Worm (Caenorhabditis elegans) whole organism, L3 larva: ENCODE results near the gene F45D3.2.

ENCODE experiments used
- R02D3.7 ChIP-seq: fragments of 150-350 bp; optimal IDR thresholded peaks from 2 replicates; lab custom pipeline; 2014; ENCODE audit warnings: missing biosample characterization, missing genetic modification characterization
- ZK546.5 ChIP-seq: sonication (generic microtip); optimal IDR thresholded peaks from 2 replicates; lab custom pipeline; 2017; ENCODE audit warnings: missing biosample characterization, missing genetic modification characterization
- aly-2 ChIP-seq: fragments of 150-350 bp; optimal IDR thresholded peaks from 2 replicates; lab custom pipeline; 2014; ENCODE audit warnings: missing biosample characterization, missing genetic modification characterization
- ama-1 ChIP-seq: fragments of 150-350 bp; optimal IDR thresholded peaks from 2 replicates; lab custom pipeline; 2018
- ceh-16 ChIP-seq: sonication (generic microtip); optimal IDR thresholded peaks from 2 replicates; lab custom pipeline; 2017; ENCODE audit warnings: missing biosample characterization, missing genetic modification characterization
- ceh-82 ChIP-seq: fragments of 150-350 bp; optimal IDR thresholded peaks from 2 replicates; lab custom pipeline; 2014; ENCODE audit warnings: missing biosample characterization, missing genetic modification characterization
- daf-12 ChIP-seq: fragments of 150-350 bp; optimal IDR thresholded peaks from 2 replicates; lab custom pipeline; 2014; ENCODE audit warnings: missing biosample characterization, missing genetic modification reagents, missing genetic modification characterization
- egl-27 ChIP-seq: sonication (generic microtip); optimal IDR thresholded peaks from 4 replicates; lab custom pipeline; 2017; ENCODE audit warnings: missing biosample characterization, missing genetic modification reagents, missing genetic modification characterization
- elt-1 ChIP-seq: fragments of 150-350 bp; optimal IDR thresholded peaks from 2 replicates; lab custom pipeline; 2014; ENCODE audit warnings: missing biosample characterization, missing genetic modification characterization
- elt-2 ChIP-seq: sonication (generic microtip); optimal IDR thresholded peaks from 2 replicates; lab custom pipeline; 2016; ENCODE audit warnings: missing genetic modification reagents, mild to moderate bottlenecking, missing genetic modification characterization, missing compliant biosample characterization
- elt-3 ChIP-seq, 3 experiments: fragments of 150-350 bp in 1 of 3; sonication (generic microtip) in 2 of 3; optimal IDR thresholded peaks; 2 replicates in 2 of 3; 4 replicates in 1 of 3; lab custom pipeline; 2014 to 2017; ENCODE audit warnings: missing biosample characterization in 3 of 3, missing genetic modification characterization in 3 of 3
- fkh-10 ChIP-seq: sonication (generic microtip); optimal IDR thresholded peaks from 2 replicates; lab custom pipeline; 2017; ENCODE audit warnings: missing biosample characterization, missing genetic modification reagents, missing genetic modification characterization
- fkh-2 ChIP-seq: fragments of 150-350 bp; optimal IDR thresholded peaks from 2 replicates; lab custom pipeline; 2014; ENCODE audit warnings: missing biosample characterization, missing genetic modification reagents, missing genetic modification characterization
- fos-1 ChIP-seq: fragments of 150-350 bp; optimal IDR thresholded peaks from 2 replicates; lab custom pipeline; 2014; ENCODE audit warnings: missing biosample characterization, missing genetic modification characterization
- hmg-11 ChIP-seq: sonication (generic microtip); optimal IDR thresholded peaks from 2 replicates; lab custom pipeline; 2016; ENCODE audit warnings: missing genetic modification characterization, missing compliant biosample characterization
- lin-15B ChIP-seq: fragments of 150-350 bp; optimal IDR thresholded peaks from 2 replicates; lab custom pipeline; 2014; ENCODE audit warnings: missing biosample characterization, missing genetic modification characterization
- lin-39 ChIP-seq: fragments of 150-350 bp; optimal IDR thresholded peaks from 2 replicates; lab custom pipeline; 2018; ENCODE audit warnings: missing biosample characterization, missing genetic modification reagents, missing genetic modification characterization
- mdl-1 ChIP-seq: fragments of 150-350 bp; optimal IDR thresholded peaks from 2 replicates; lab custom pipeline; 2014; ENCODE audit warnings: missing biosample characterization, missing genetic modification characterization
- nhr-11 ChIP-seq: fragments of 150-350 bp; optimal IDR thresholded peaks from 2 replicates; lab custom pipeline; 2014; ENCODE audit warnings: missing biosample characterization, missing genetic modification characterization
- nhr-23 ChIP-seq: fragments of 150-350 bp; optimal IDR thresholded peaks from 2 replicates; lab custom pipeline; 2014; ENCODE audit warnings: missing biosample characterization, missing genetic modification reagents, missing genetic modification characterization
- nhr-25 ChIP-seq: sonication (generic microtip); optimal IDR thresholded peaks from 2 replicates; lab custom pipeline; 2017; ENCODE audit warnings: missing biosample characterization, missing genetic modification characterization
- nhr-28 ChIP-seq: fragments of 150-350 bp; optimal IDR thresholded peaks from 2 replicates; lab custom pipeline; 2014; ENCODE audit warnings: missing biosample characterization, missing genetic modification characterization
- nhr-43 ChIP-seq: sonication (generic microtip); optimal IDR thresholded peaks from 2 replicates; lab custom pipeline; 2016; ENCODE audit warnings: mild to moderate bottlenecking, missing genetic modification characterization, missing compliant biosample characterization; ENCODE audit not compliant: poor library complexity, severe bottlenecking
- nhr-67 ChIP-seq: fragments of 150-350 bp; optimal IDR thresholded peaks from 2 replicates; lab custom pipeline; 2014; ENCODE audit warnings: missing biosample characterization, missing genetic modification characterization
- nhr-76 ChIP-seq: fragments of 150-350 bp; sonication (generic microtip); optimal IDR thresholded peaks from 5 replicates; lab custom pipeline; 2014; ENCODE audit warnings: missing biosample characterization, missing genetic modification characterization
- pha-4 ChIP-seq: fragments of 150-350 bp; optimal IDR thresholded peaks from 2 replicates; lab custom pipeline; 2014; ENCODE audit warnings: missing biosample characterization, missing genetic modification reagents, missing genetic modification characterization
- sea-2 ChIP-seq: fragments of 150-350 bp; sonication (generic microtip); optimal IDR thresholded peaks from 4 replicates; lab custom pipeline; 2014; ENCODE audit warnings: missing biosample characterization, missing genetic modification reagents, missing genetic modification characterization
- skn-1 ChIP-seq: fragments of 150-350 bp; optimal IDR thresholded peaks from 2 replicates; lab custom pipeline; 2014; ENCODE audit warnings: missing biosample characterization, missing genetic modification characterization
- snpc-4 ChIP-seq: fragments of 150-350 bp; optimal IDR thresholded peaks from 2 replicates; lab custom pipeline; 2014; ENCODE audit warnings: missing biosample characterization, missing genetic modification characterization
- unc-39 ChIP-seq: sonication (generic microtip); optimal IDR thresholded peaks from 4 replicates; lab custom pipeline; 2017; ENCODE audit warnings: missing biosample characterization, missing genetic modification characterization
- unc-62 ChIP-seq: fragments of 150-350 bp; sonication (generic microtip); optimal IDR thresholded peaks from 4 replicates; lab custom pipeline; 2014; ENCODE audit warnings: missing biosample characterization, missing genetic modification reagents, missing genetic modification characterization
- zag-1 ChIP-seq: fragments of 150-350 bp; optimal IDR thresholded peaks from 2 replicates; lab custom pipeline; 2014; ENCODE audit warnings: missing biosample characterization, missing genetic modification characterization
- ztf-4 ChIP-seq: fragments of 150-350 bp; optimal IDR thresholded peaks from 2 replicates; lab custom pipeline; 2014; ENCODE audit warnings: missing biosample characterization, missing genetic modification characterization

The F45D3.2 gene

DNA sequence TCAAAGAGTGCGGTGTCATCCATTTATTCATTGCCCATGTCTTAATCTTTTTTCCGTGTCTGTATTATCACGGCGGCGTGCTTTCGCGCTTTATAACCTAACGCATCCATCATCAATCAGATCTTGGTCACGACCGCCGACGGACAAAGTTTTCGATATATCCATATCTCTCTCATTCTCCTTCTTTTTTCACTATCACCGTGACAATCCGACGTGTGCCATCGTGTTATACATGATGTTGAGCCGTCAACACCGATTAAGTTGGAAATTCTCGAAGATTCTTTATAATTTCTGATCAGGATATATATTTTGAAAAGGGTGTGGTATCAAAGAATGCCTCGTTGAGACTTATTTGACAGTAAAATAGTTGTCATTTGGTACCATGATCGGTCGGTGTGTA lies 16.1 kb downstream of the F45D3.2 start:
- TF ChIP-seq elt-3 (tag; optimal IDR thresholded peaks at IDR 0.05; lab: Kevin White, UChicago) (peak in 1 of 3 experiments; percentile 70), ceh-16 (tag; lab: Kevin White, UChicago) (no peak), zag-1 (tag; lab: Kevin White, UChicago) (no peak), ama-1 (lab: Kevin White, UChicago) (peak; percentile 67), nhr-25 (tag; lab: Kevin White, UChicago) (peak; percentile 30), nhr-43 (tag; lab: Kevin White, UChicago) (peak; percentile 25), fos-1 (tag; lab: Kevin White, UChicago) (no peak), nhr-23 (tag; lab: Kevin White, UChicago) (peak; percentile 18)

DNA sequence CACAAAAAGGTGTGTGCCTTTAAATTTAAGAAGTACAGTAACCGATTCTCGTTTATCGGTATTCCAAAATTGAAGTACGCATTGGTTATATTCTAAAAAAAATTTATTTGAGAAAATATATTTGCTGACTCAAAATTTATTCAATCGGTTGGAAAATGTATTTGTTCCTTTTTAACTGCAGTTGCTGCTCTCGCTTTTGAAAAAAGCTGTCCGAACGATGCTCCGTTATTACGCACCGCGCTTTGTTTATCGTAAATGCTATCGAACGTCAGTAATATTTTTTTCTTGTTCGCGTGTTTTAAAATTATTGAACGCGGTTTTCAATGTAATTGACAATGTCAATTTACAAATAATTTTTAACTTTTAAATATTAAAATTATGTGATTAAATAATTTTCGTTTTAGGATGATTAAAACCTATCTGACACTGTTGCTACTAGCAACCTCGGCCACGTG lies 19.5 kb downstream of the F45D3.2 start, which contains the start of gene sel-1:
Gene sel-1 (plus strand): TSS at position 405 of the 455 bp plus-strand sequence.
- TF ChIP-seq hmg-11 (tag; lab: Kevin White, UChicago) (peak; percentile 1), nhr-76 (no peak), lin-15B (tag; lab: Kevin White, UChicago) (peak; percentile 4), R02D3.7 (tag; lab: Kevin White, UChicago) (peak; percentile 59)

DNA sequence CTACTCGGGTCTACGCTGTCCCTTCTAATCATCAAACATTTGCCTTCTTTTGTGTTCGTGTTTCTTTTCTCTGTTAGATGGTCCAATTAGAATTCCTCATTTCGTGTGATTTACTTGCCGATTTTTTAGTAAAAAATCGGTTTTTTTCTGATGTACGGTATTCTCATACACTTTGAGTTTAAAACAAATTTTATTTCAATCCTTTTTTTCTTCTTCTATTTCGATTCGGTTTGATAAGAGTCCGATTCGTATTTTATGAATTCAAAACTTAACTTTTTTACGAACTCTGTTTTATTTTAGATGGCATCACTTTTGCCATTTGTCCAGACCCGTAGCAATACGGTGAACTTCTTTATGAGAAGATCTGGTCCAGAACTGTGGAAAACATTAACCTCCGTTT lies 22.3 kb downstream of the F45D3.2 start, which contains the start of gene mrps-5:
Gene mrps-5 (plus strand): TSS at position 301 of the 400 bp plus-strand sequence.
- TF ChIP-seq fkh-2 (tag; lab: Kevin White, UChicago) (no peak), skn-1 (tag; lab: Kevin White, UChicago) (no peak), fkh-10 (no peak), nhr-28 (tag; lab: Kevin White, UChicago) (no peak), R02D3.7 (tag; lab: Kevin White, UChicago) (no peak), ZK546.5 (tag; lab: Kevin White, UChicago) (no peak), nhr-11 (no peak), nhr-25 (tag; lab: Kevin White, UChicago) (no peak), aly-2 (tag; lab: Kevin White, UChicago) (no peak), ceh-16 (tag; lab: Kevin White, UChicago) (no peak), snpc-4 (no peak)

DNA sequence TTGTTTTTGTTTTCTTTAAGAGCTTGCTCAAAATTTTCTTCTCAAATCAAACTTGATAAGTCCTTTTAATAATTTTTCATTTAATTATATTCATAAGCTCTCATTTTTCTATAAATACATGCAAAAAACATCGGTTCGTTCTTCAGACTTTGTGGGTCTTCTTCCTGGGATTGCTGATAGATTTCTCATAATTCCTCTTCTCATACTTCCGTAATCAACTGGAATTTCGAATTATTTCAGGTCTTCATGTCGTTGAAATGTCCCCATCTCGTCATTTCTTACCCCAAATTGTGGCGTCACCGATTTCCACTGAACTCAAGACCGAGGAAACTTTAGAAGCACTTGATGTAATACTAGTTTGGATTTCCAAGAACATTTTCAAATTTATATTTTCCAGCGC lies 24.1 kb downstream of the F45D3.2 start:
- TF ChIP-seq ama-1 (lab: Kevin White, UChicago) (no peak), unc-62 (GFP tag; lab: Kevin White, UChicago) (no peak), elt-2 (no peak), nhr-28 (tag; lab: Kevin White, UChicago) (no peak), nhr-76 (no peak), skn-1 (tag; lab: Kevin White, UChicago) (no peak), fos-1 (tag; lab: Kevin White, UChicago) (no peak), nhr-67 (tag; lab: Kevin White, UChicago) (no peak), nhr-11 (no peak), fkh-10 (no peak), pha-4 (tag; lab: Kevin White, UChicago) (no peak), snpc-4 (no peak), fkh-2 (tag; lab: Kevin White, UChicago) (no peak), mdl-1 (tag; lab: Kevin White, UChicago) (no peak), zag-1 (tag; lab: Kevin White, UChicago) (no peak), aly-2 (tag; lab: Kevin White, UChicago) (no peak), lin-15B (tag; lab: Kevin White, UChicago) (no peak)

DNA sequence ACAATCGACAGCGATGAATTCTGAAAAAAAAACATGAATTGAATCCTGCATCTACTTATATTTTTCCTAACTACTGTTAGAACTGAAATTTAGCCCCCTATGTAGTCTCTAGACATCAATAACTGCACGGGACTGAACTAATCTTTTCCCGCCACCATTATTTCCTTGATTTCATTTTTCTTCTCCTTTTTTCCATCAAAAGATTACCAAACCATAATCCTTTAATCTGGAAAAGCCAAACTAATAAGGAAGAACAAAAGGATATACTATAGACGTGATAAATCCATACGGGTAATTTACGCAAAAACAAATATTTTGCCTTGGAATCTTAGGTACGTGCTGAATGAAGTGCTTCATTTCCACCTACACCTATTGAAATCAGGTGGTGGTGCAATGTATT lies 26.5 kb downstream of the F45D3.2 start:
- TF ChIP-seq elt-1 (tag; lab: Kevin White, UChicago) = no peak
- TF ChIP-seq snpc-4 = no peak
- TF ChIP-seq unc-39 (tag; lab: Kevin White, UChicago) = no peak
- TF ChIP-seq nhr-76 = no peak
- no peak for TF ChIP-seq skn-1 (tag; lab: Kevin White, UChicago)
- TF ChIP-seq fos-1 (tag; lab: Kevin White, UChicago) = no peak
- TF ChIP-seq lin-39 (tag; lab: Kevin White, UChicago) = no peak
- no peak for TF ChIP-seq daf-12 (tag; lab: Kevin White, UChicago)
- TF ChIP-seq nhr-11 = no peak
- no peak for TF ChIP-seq ceh-82

DNA sequence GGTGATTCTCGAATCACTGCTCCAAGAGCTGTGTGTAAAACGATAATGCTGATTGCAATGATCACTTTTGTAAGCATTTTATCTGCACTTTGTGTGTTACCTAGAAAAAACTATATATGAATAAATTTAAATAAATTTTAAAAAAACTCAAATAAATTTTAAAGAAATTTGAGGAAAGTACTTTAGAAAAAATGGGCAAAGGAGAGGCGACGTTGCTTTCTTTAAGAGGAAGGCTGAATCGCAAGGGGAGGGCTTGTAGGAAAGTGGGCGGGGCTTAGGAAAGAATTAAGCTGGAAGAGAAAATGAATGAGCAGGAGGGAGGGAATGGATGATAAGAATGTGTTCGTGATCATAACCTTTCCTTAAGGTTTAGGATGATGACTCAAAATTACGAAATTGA lies 27.0 kb downstream of the F45D3.2 start, which contains the start of gene E02A10.4:
Gene E02A10.4 (minus strand): TSS at position 101 of the 400 bp plus-strand sequence.
- TF ChIP-seq ztf-4 (tag; lab: Kevin White, UChicago) (no peak), egl-27 (tag; lab: Kevin White, UChicago) (no peak), sea-2 (GFP tag; lab: Kevin White, UChicago) (no peak), ceh-82 (no peak)
